Fruit fly (Drosophila melanogaster): ENCODE data around the gene CG12299.

The CG12299 gene

dm6 chr2L:10760422-10761166 is 23.4 kb downstream of the CG12299 start, which contains the start of gene CG6495:
CG6495 (plus strand) TSS chr2L:10761116.
- peak; percentile 13 for TF ChIP-seq Pif1B (GFP tag; optimal IDR thresholded peaks at IDR 0.05)
- no peak for TF ChIP-seq fd96Ca (GFP tag; IDR thresholded peaks at IDR 0.05)
- peak; percentile 12 for TF ChIP-seq CG8301 (tag; optimal IDR thresholded peaks at IDR 0.05)
- TF ChIP-seq CG9948 (tag; optimal IDR thresholded peaks at IDR 0.05), result peak; percentile 34
- TF ChIP-seq Pif1A (GFP tag; optimal IDR thresholded peaks at IDR 0.05), result no peak
- TF ChIP-seq CG8159 (tag; optimal IDR thresholded peaks at IDR 0.05), result peak; percentile 61
- 0 out of 2 replicates have a peak, but pooled peaks have one; percentile 13 for TF ChIP-seq Ets98B (GFP tag; IDR thresholded peaks at IDR 0.05)
- TF ChIP-seq CG34367 (tag; optimal IDR thresholded peaks at IDR 0.05), result no peak
- no peak for TF ChIP-seq EcR (GFP tag; optimal IDR thresholded peaks at IDR 0.05)
- peak; percentile 30 for TF ChIP-seq CG15710 (tag; optimal IDR thresholded peaks at IDR 0.05)
- no peak for TF ChIP-seq Snoo (tag; optimal IDR thresholded peaks at IDR 0.05)
- TF ChIP-seq rn (GFP tag; IDR thresholded peaks at IDR 0.05), result no peak
- TF ChIP-seq D1 (tag; optimal IDR thresholded peaks at IDR 0.05), result no peak
- TF ChIP-seq CG4496 (GFP tag; IDR thresholded peaks at IDR 0.05), result no peak
- TF ChIP-seq CG17806 (tag; optimal IDR thresholded peaks at IDR 0.05), result peak; percentile 35

DNA sequence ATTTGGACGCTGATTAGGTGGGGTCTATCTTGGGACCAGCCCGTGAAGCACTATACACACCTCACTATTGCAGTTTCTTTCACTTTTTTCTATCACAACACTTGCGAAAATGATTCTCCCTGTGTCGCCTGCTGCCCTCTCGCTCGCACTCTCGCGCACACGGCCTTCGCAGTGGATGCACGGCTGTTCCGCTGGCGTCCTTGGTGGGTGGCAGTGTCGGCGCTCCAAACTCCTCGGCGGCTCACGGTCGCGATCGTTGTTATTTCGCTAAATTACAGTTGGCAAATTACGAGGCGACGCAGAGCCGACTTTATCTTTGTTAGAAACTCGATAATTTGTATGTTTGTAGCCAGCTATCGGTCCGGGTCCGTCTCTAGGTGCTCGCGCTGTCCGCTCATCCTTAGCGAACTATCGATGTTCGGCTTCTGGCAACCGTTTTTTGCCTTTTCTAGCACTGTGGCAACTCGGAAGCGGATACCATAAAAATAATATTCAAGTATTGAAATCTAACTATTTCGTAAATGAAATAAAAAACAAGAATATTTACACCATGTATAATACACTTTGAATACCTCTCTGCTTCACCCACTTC is 30.5 kb downstream of the CG12299 start, which contains the start of gene Ubc2:
TSS of gene Ubc2 (minus strand) at position 410 of the 592 bp plus-strand sequence.
- TF ChIP-seq CG4496 (GFP tag; IDR thresholded peaks at IDR 0.05) (peak; percentile 49; the same call in 2 of the 3 replicates), CG34367 (tag; optimal IDR thresholded peaks at IDR 0.05) (no peak)

DNA sequence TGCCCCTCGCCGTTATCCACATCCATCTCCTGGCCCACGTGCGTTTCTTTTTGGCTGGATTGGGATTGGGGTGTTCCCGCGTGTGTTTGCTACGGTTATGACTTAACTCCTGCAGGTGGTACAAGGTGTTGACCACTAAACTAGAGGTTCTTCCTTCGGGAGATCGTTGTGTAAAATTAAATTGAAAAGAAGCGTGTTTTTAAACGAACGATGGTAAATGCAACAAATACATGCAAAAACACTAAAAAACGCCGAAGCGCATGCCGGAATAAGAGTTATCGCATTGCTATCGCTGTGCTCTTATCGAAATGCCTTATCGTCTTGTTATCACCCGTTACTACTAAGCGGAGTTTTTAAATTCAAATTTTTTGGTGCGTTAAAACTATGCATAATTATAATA is 32.6 kb downstream of the CG12299 start, which contains the start of gene CG6724:
TSS of gene CG6724 (minus strand) at position 245 of the 400 bp plus-strand sequence.
- TF ChIP-seq CG9948 (tag; optimal IDR thresholded peaks at IDR 0.05), result no peak
- TF ChIP-seq CG32121 (GFP tag; IDR thresholded peaks at IDR 0.05), result no peak
- no peak for TF ChIP-seq CG15710 (tag; optimal IDR thresholded peaks at IDR 0.05)
- TF ChIP-seq D1 (tag; optimal IDR thresholded peaks at IDR 0.05), result no peak
- no peak for TF ChIP-seq CG13204 (GFP tag; optimal IDR thresholded peaks at IDR 0.05)
- no peak for TF ChIP-seq CG12605 (GFP tag; IDR thresholded peaks at IDR 0.05)
- no peak for TF ChIP-seq gl (tag; optimal IDR thresholded peaks at IDR 0.05)
- TF ChIP-seq Ets98B (GFP tag; IDR thresholded peaks at IDR 0.05), result no peak
- TF ChIP-seq fd96Ca (GFP tag; IDR thresholded peaks at IDR 0.05), result no peak

- TF ChIP-seq CG9948 (tag; optimal IDR thresholded peaks at IDR 0.05), result no peak
- TF ChIP-seq CG17806 (tag; optimal IDR thresholded peaks at IDR 0.05), result no peak
- TF ChIP-seq D1 (tag; optimal IDR thresholded peaks at IDR 0.05), result no peak
- TF ChIP-seq Ets98B (GFP tag; IDR thresholded peaks at IDR 0.05), result no peak; the same call in 1 of the 2 replicates
- no peak for TF ChIP-seq CG32121 (GFP tag; IDR thresholded peaks at IDR 0.05)
- TF ChIP-seq EcR (GFP tag; optimal IDR thresholded peaks at IDR 0.05), result no peak
- TF ChIP-seq CG12605 (GFP tag; IDR thresholded peaks at IDR 0.05), result no peak
- TF ChIP-seq CG13204 (GFP tag; optimal IDR thresholded peaks at IDR 0.05), result no peak
- TF ChIP-seq CG15710 (tag; optimal IDR thresholded peaks at IDR 0.05), result no peak
Measured at dm6 chr2L:10770568-10770967, 33.4 kb downstream of the CG12299 start, which contains the start of gene CG17127. CG17127 (plus strand) TSS chr2L:10770868.

DNA sequence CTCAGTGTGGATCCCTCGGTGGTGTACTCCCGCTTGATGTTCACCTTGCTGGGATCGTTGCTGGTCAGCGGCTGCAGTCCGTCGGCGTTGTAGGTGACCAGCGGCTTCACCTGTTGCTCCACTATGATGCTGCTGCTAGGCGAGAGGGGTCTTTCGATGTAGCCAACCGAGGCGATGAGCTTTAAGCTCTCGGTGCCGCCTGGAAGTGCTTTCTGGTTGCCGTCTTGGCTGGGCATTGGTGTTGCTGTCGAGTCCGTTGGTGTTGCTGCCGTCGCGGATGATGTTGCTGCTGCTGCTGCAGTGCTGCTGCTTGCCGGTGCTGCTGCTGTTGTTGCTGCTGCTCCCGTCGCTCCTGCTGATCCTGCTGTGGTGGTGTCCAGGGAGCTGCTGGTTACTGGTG is 36.9 kb downstream of the CG12299 start:
- TF ChIP-seq CG12605 (GFP tag; IDR thresholded peaks at IDR 0.05) (peak; percentile 42; the same call in 1 of the 2 replicates), CG4496 (GFP tag; IDR thresholded peaks at IDR 0.05) (peak; percentile 33; the same call in 1 of the 3 replicates), gl (tag; optimal IDR thresholded peaks at IDR 0.05) (no peak), Ets98B (GFP tag; IDR thresholded peaks at IDR 0.05) (no peak)

- TF ChIP-seq rn (GFP tag; IDR thresholded peaks at IDR 0.05) (no peak), CG10348 (GFP tag; IDR thresholded peaks at IDR 0.05) (no peak), Pif1A (GFP tag; optimal IDR thresholded peaks at IDR 0.05) (no peak), EcR (GFP tag; optimal IDR thresholded peaks at IDR 0.05) (no peak), CG8159 (tag; optimal IDR thresholded peaks at IDR 0.05) (no peak), CG32121 (GFP tag; IDR thresholded peaks at IDR 0.05) (no peak), fd96Ca (GFP tag; IDR thresholded peaks at IDR 0.05) (no peak), Pif1B (GFP tag; optimal IDR thresholded peaks at IDR 0.05) (no peak), CG14655 (GFP tag; optimal IDR thresholded peaks at IDR 0.05) (no peak), CG9948 (tag; optimal IDR thresholded peaks at IDR 0.05) (no peak), Ets98B (GFP tag; IDR thresholded peaks at IDR 0.05) (no peak), CG8301 (tag; optimal IDR thresholded peaks at IDR 0.05) (no peak), CG12605 (GFP tag; IDR thresholded peaks at IDR 0.05) (no peak), Snoo (tag; optimal IDR thresholded peaks at IDR 0.05) (no peak), CG4496 (GFP tag; IDR thresholded peaks at IDR 0.05) (no peak), D1 (tag; optimal IDR thresholded peaks at IDR 0.05) (no peak), gl (tag; optimal IDR thresholded peaks at IDR 0.05) (no peak)
Measured at dm6 chr2L:10781252-10781651, 44.1 kb downstream of the CG12299 start.

Measured in whole organism, pupa.